Fruit fly (Drosophila melanogaster) whole organism, embryonic: ENCODE results near the gene CG17819.
A peak's percentile ranks its signal among the peaks of the same experiment; 100 is the strongest.

Experiments used
- Antp ChIP-seq: fragments of 200-800 bp; sonication (Bioruptor generic); optimal IDR thresholded peaks from 3 replicates; lab custom pipeline; 2016; ENCODE audit warnings: missing biosample characterization, missing genetic modification characterization
- Bdp1 ChIP-seq: fragments of 200-800 bp; sonication (Bioruptor generic); optimal IDR thresholded peaks from 3 replicates; lab custom pipeline; 2016; ENCODE audit warnings: missing biosample characterization, missing genetic modification characterization
- CG10366 ChIP-seq: fragments of 200-800 bp; sonication (Bioruptor generic); IDR thresholded peaks from 2 replicates; pipeline ENCODE4 v1.3.6; 2022; ENCODE audit warnings: missing biosample characterization, missing genetic modification characterization
- CG10979 ChIP-seq: fragments of 200-800 bp; sonication (Bioruptor generic); optimal IDR thresholded peaks from 2 replicates; lab custom pipeline; 2018; ENCODE audit warnings: missing biosample characterization, mild to moderate bottlenecking, missing genetic modification characterization, moderate library complexity
- CG11560 ChIP-seq: fragments of 200-800 bp; sonication (Bioruptor generic); IDR thresholded peaks from 3 replicates; pipeline ENCODE4 v1.3.6; 2022; ENCODE audit warnings: missing biosample characterization, missing genetic modification characterization
- CG12155 ChIP-seq: fragments of 200-800 bp; sonication (Bioruptor generic); optimal IDR thresholded peaks from 3 replicates; lab custom pipeline; 2016; ENCODE audit warnings: missing biosample characterization, missing genetic modification characterization
- CG1233 ChIP-seq: fragments of 200-800 bp; sonication (Bioruptor generic); optimal IDR thresholded peaks from 4 replicates; lab custom pipeline; 2018; ENCODE audit warnings: missing biosample characterization, mild to moderate bottlenecking, missing genetic modification characterization
- CG12391 ChIP-seq: fragments of 200-800 bp; sonication (Bioruptor generic); optimal IDR thresholded peaks from 3 replicates; lab custom pipeline; 2018; ENCODE audit warnings: missing biosample characterization, mild to moderate bottlenecking, missing genetic modification characterization, moderate library complexity
- CG14860 ChIP-seq: fragments of 200-800 bp; sonication (Bioruptor generic); IDR thresholded peaks from 3 replicates; pipeline ENCODE4 v1.3.6; 2022; ENCODE audit warnings: missing biosample characterization, missing genetic modification characterization; ENCODE audit not compliant: partially characterized antibody
- CG15011 ChIP-seq: fragments of 200-800 bp; sonication (Bioruptor generic); optimal IDR thresholded peaks from 3 replicates; lab custom pipeline; 2018; ENCODE audit warnings: missing biosample characterization, mild to moderate bottlenecking, missing genetic modification characterization
- CG17829 ChIP-seq: fragments of 200-800 bp; optimal IDR thresholded peaks from 2 replicates; lab custom pipeline; 2019; ENCODE audit warnings: missing biosample characterization, mild to moderate bottlenecking, missing genetic modification characterization, moderate library complexity
- CG1792 ChIP-seq: fragments of 200-800 bp; sonication (Bioruptor generic); optimal IDR thresholded peaks from 2 replicates; lab custom pipeline; 2016; ENCODE audit warnings: missing biosample characterization, missing genetic modification characterization
- CG18262 ChIP-seq: fragments of 200-800 bp; optimal IDR thresholded peaks from 3 replicates; lab custom pipeline; 2019; ENCODE audit warnings: missing biosample characterization, mild to moderate bottlenecking, missing genetic modification characterization, moderate library complexity
- CG2116 ChIP-seq: fragments of 200-800 bp; sonication (Bioruptor generic); optimal IDR thresholded peaks from 3 replicates; lab custom pipeline; 2018; ENCODE audit warnings: missing biosample characterization, mild to moderate bottlenecking, missing genetic modification characterization
- CG2120 ChIP-seq: fragments of 200-800 bp; sonication (Bioruptor generic); optimal IDR thresholded peaks from 3 replicates; lab custom pipeline; 2016; ENCODE audit warnings: missing biosample characterization, missing genetic modification characterization
- CG34422 ChIP-seq: fragments of 200-800 bp; sonication (Bioruptor generic); IDR thresholded peaks from 3 replicates; pipeline ENCODE4 v1.3.6; 2022; ENCODE audit warnings: missing biosample characterization, missing genetic modification characterization
- CG4707 ChIP-seq: fragments of 200-800 bp; sonication (Bioruptor generic); optimal IDR thresholded peaks from 2 replicates; lab custom pipeline; 2018; ENCODE audit warnings: missing biosample characterization, mild to moderate bottlenecking, missing genetic modification characterization, moderate library complexity
- CG5245 ChIP-seq: fragments of 200-800 bp; sonication (Bioruptor generic); optimal IDR thresholded peaks from 3 replicates; lab custom pipeline; 2016; ENCODE audit warnings: missing biosample characterization, missing genetic modification characterization
- CG8089 ChIP-seq: fragments of 200-800 bp; sonication (Bioruptor generic); optimal IDR thresholded peaks from 3 replicates; lab custom pipeline; 2016; ENCODE audit warnings: missing biosample characterization, missing genetic modification characterization
- CG8478 ChIP-seq: fragments of >200 bp; optimal IDR thresholded peaks from 2 replicates; lab custom pipeline; 2018
- Dip3 ChIP-seq: fragments of 200-800 bp; sonication (Bioruptor generic); optimal IDR thresholded peaks from 3 replicates; lab custom pipeline; 2016; ENCODE audit warnings: missing biosample characterization, missing genetic modification characterization
- Doc3 ChIP-seq: fragments of 200-800 bp; sonication (Bioruptor generic); IDR thresholded peaks from 3 replicates; pipeline ENCODE4 v1.3.6; 2022; ENCODE audit warnings: missing biosample characterization, missing genetic modification characterization; ENCODE audit not compliant: partially characterized antibody
- Dp ChIP-seq: fragments of 200-800 bp; sonication (Bioruptor generic); optimal IDR thresholded peaks from 2 replicates; lab custom pipeline; 2018; ENCODE audit warnings: missing biosample characterization, mild to moderate bottlenecking, missing genetic modification characterization, moderate library complexity
- Hmx ChIP-seq: fragments of 200-800 bp; sonication (Bioruptor generic); optimal IDR thresholded peaks from 2 replicates; lab custom pipeline; 2016; ENCODE audit warnings: missing biosample characterization, missing genetic modification characterization
- NFAT ChIP-seq: fragments of 200-800 bp; sonication (Bioruptor generic); IDR thresholded peaks from 2 replicates; pipeline ENCODE4 v1.3.6; 2022; ENCODE audit warnings: missing biosample characterization, missing genetic modification characterization
- NK7.1 ChIP-seq: fragments of 200-800 bp; sonication (Bioruptor generic); optimal IDR thresholded peaks from 3 replicates; lab custom pipeline; 2016; ENCODE audit warnings: missing biosample characterization, missing genetic modification characterization
- Neu2 ChIP-seq: fragments of 200-800 bp; sonication (Bioruptor generic); optimal IDR thresholded peaks from 3 replicates; lab custom pipeline; 2016; ENCODE audit warnings: missing biosample characterization, missing genetic modification characterization, borderline replicate concordance
- Nf-YA ChIP-seq: fragments of 200-800 bp; sonication (Bioruptor generic); IDR thresholded peaks from 2 replicates; pipeline ENCODE4 v1.3.6; 2022; ENCODE audit warnings: missing biosample characterization, missing genetic modification characterization
- Opbp ChIP-seq: fragments of 200-800 bp; sonication (Bioruptor generic); IDR thresholded peaks from 3 replicates; pipeline ENCODE4 v1.3.6; 2022; ENCODE audit warnings: missing biosample characterization, missing genetic modification characterization; ENCODE audit not compliant: partially characterized antibody
- Optix ChIP-seq: fragments of 200-800 bp; sonication (Bioruptor generic); IDR thresholded peaks from 3 replicates; pipeline ENCODE4 v1.3.6; 2022; ENCODE audit warnings: missing biosample characterization, missing genetic modification characterization
- PHDP ChIP-seq: fragments of 200-800 bp; sonication (Bioruptor generic); optimal IDR thresholded peaks from 3 replicates; lab custom pipeline; 2018; ENCODE audit warnings: missing biosample characterization, mild to moderate bottlenecking, missing genetic modification characterization, moderate library complexity
- Side ChIP-seq: fragments of 200-800 bp; sonication (Bioruptor generic); optimal IDR thresholded peaks from 2 replicates; lab custom pipeline; 2016; ENCODE audit warnings: missing biosample characterization, missing genetic modification characterization
- Xrp1 ChIP-seq: fragments of 200-800 bp; sonication (Bioruptor generic); IDR thresholded peaks from 2 replicates; pipeline ENCODE4 v1.3.6; 2022; ENCODE audit warnings: missing biosample characterization, missing genetic modification characterization
- abd-A ChIP-seq: fragments of 200-800 bp; sonication (Bioruptor generic); optimal IDR thresholded peaks from 3 replicates; lab custom pipeline; 2019; ENCODE audit warnings: missing biosample characterization, mild to moderate bottlenecking, missing genetic modification characterization, moderate library complexity
- crc ChIP-seq: fragments of 200-800 bp; sonication (Bioruptor generic); optimal IDR thresholded peaks from 2 replicates; lab custom pipeline; 2016; ENCODE audit warnings: missing biosample characterization, missing genetic modification characterization
- da ChIP-seq: fragments of 200-800 bp; sonication (Bioruptor generic); optimal IDR thresholded peaks from 2 replicates; lab custom pipeline; 2016; ENCODE audit warnings: missing biosample characterization, missing genetic modification characterization
- fd64A ChIP-seq: fragments of 200-800 bp; sonication (Bioruptor generic); optimal IDR thresholded peaks from 3 replicates; lab custom pipeline; 2018; ENCODE audit warnings: missing biosample characterization, mild to moderate bottlenecking, missing genetic modification characterization
- gce ChIP-seq: fragments of 200-800 bp; sonication (Bioruptor generic); IDR thresholded peaks from 3 replicates; pipeline ENCODE4 v1.3.6; 2022; ENCODE audit warnings: missing biosample characterization, missing genetic modification characterization
- grau ChIP-seq: fragments of 200-800 bp; optimal IDR thresholded peaks from 3 replicates; lab custom pipeline; 2019; ENCODE audit warnings: missing biosample characterization, mild to moderate bottlenecking, missing genetic modification characterization, moderate library complexity
- gt ChIP-seq: fragments of 200-800 bp; sonication (Bioruptor generic); IDR thresholded peaks from 2 replicates; pipeline ENCODE4 v1.3.6; 2022; ENCODE audit warnings: missing biosample characterization, missing genetic modification characterization
- hb ChIP-seq: fragments of 200-800 bp; sonication (Bioruptor generic); IDR thresholded peaks from 3 replicates; pipeline ENCODE4 v1.3.6; 2022; ENCODE audit warnings: missing biosample characterization, missing genetic modification characterization; ENCODE audit not compliant: partially characterized antibody
- jumu ChIP-seq: fragments of 200-800 bp; sonication (Bioruptor generic); optimal IDR thresholded peaks from 3 replicates; lab custom pipeline; 2016; ENCODE audit warnings: missing biosample characterization, missing genetic modification characterization
- kni ChIP-seq: fragments of 200-800 bp; sonication (Bioruptor generic); optimal IDR thresholded peaks from 3 replicates; lab custom pipeline; 2017; ENCODE audit warnings: mild to moderate bottlenecking, missing biosample characterization, missing genetic modification reagents, missing genetic modification characterization
- mld ChIP-seq: fragments of 200-800 bp; sonication (Bioruptor generic); IDR thresholded peaks from 3 replicates; pipeline ENCODE4 v1.3.6; 2022; ENCODE audit warnings: missing biosample characterization, missing genetic modification characterization; ENCODE audit not compliant: partially characterized antibody
- repo ChIP-seq: fragments of 200-800 bp; sonication (Bioruptor generic); optimal IDR thresholded peaks from 2 replicates; lab custom pipeline; 2016; ENCODE audit warnings: missing biosample characterization, missing genetic modification characterization
- row ChIP-seq: fragments of 200-800 bp; sonication (Bioruptor generic); IDR thresholded peaks from 3 replicates; pipeline ENCODE4 v1.3.6; 2022; ENCODE audit warnings: missing biosample characterization, missing genetic modification characterization
- run ChIP-seq: fragments of 200-800 bp; sonication (Bioruptor generic); optimal IDR thresholded peaks from 3 replicates; lab custom pipeline; 2018; ENCODE audit warnings: missing biosample characterization, mild to moderate bottlenecking, missing genetic modification characterization
- tio ChIP-seq: fragments of 200-800 bp; sonication (Bioruptor generic); optimal IDR thresholded peaks from 2 replicates; lab custom pipeline; 2017; ENCODE audit warnings: missing biosample characterization, missing genetic modification characterization, inconsistent platforms
- tll ChIP-seq, 2 experiments: fragments of 200-800 bp in 1 of 2; fragments of >200 bp in 1 of 2; sonication (Bioruptor generic) in 1 of 2; optimal IDR thresholded peaks; 2 replicates each; lab custom pipeline; 2017 to 2019; ENCODE audit warnings: missing biosample characterization in 2 of 2, missing genetic modification characterization in 2 of 2, mild to moderate bottlenecking in 1 of 2, moderate library complexity in 1 of 2
- trem ChIP-seq: fragments of 200-800 bp; optimal IDR thresholded peaks from 3 replicates; lab custom pipeline; 2019; ENCODE audit warnings: missing biosample characterization, mild to moderate bottlenecking, missing genetic modification characterization, moderate library complexity
- vnd ChIP-seq: fragments of 200-800 bp; sonication (Bioruptor generic); IDR thresholded peaks from 3 replicates; pipeline ENCODE4 v1.3.6; 2022; ENCODE audit warnings: missing biosample characterization, missing genetic modification characterization; ENCODE audit not compliant: partially characterized antibody

CG17819 gene

dm6 chr3R:21887588-21888007 is 2.2 kb upstream of the CG17819 start (continued):
- TF ChIP-seq Dp (GFP tag; lab: Kevin White, UChicago) = no peak
- peak; percentile 31 for TF ChIP-seq CG12391 (tag; lab: Kevin White, UChicago)
- no peak for TF ChIP-seq CG4707 (GFP tag; lab: Kevin White, UChicago)
- TF ChIP-seq CG11560 (tag; lab: Robert Waterston, UW) = no peak
- TF ChIP-seq CG1233 (GFP tag; lab: Kevin White, UChicago) = no peak
- TF ChIP-seq CG8089 = no peak
- peak; percentile 66 for TF ChIP-seq row (GFP tag; lab: Robert Waterston, UW)
- TF ChIP-seq CG2120 (GFP tag; lab: Kevin White, UChicago) = peak; percentile 11
- 0 out of 2 replicates have a peak, but pooled peaks have one; percentile 23 for TF ChIP-seq Nf-YA (GFP tag; lab: Robert Waterston, UW)
- peak; percentile 25 for TF ChIP-seq Antp
- TF ChIP-seq Dip3 (GFP tag; lab: Kevin White, UChicago) = no peak
- TF ChIP-seq kni = no peak
- TF ChIP-seq Neu2 (GFP tag; lab: Kevin White, UChicago) = no peak
- TF ChIP-seq PHDP (tag; lab: Kevin White, UChicago) = no peak
- TF ChIP-seq jumu (GFP tag; lab: Kevin White, UChicago) = no peak
- TF ChIP-seq Doc3 = no peak
- TF ChIP-seq vnd = no peak
- TF ChIP-seq CG1792 (GFP tag; lab: Kevin White, UChicago) = no peak
- no peak for TF ChIP-seq crc (GFP tag; lab: Kevin White, UChicago)
- TF ChIP-seq grau (tag; lab: Kevin White, UChicago) = peak; percentile 84
- TF ChIP-seq mld = no peak
- no peak for TF ChIP-seq Side (GFP tag; lab: Kevin White, UChicago)
- no peak for TF ChIP-seq NK7.1
- no peak for TF ChIP-seq Opbp
- no peak for TF ChIP-seq repo (GFP tag; lab: Kevin White, UChicago)
- TF ChIP-seq CG2116 (GFP tag; lab: Kevin White, UChicago) = no peak
- no peak for TF ChIP-seq Bdp1 (GFP tag; lab: Kevin White, UChicago)
- TF ChIP-seq CG34422 (GFP tag; lab: Robert Waterston, UW) = peak; percentile 33; the same call in 2 of the 3 replicates
- no peak for TF ChIP-seq CG14860 (GFP tag; lab: Robert Waterston, UW)
- TF ChIP-seq Xrp1 (GFP tag; lab: Robert Waterston, UW) = 0 out of 2 replicates have a peak, but pooled peaks have one; percentile 42
- peak; percentile 49 for TF ChIP-seq CG17829 (tag; lab: Kevin White, UChicago)
- TF ChIP-seq CG12155 (GFP tag; lab: Kevin White, UChicago) = peak; percentile 7
- TF ChIP-seq run (tag; lab: Kevin White, UChicago) = no peak
- no peak for TF ChIP-seq fd64A (GFP tag; lab: Kevin White, UChicago)
- no peak for TF ChIP-seq trem
- no peak for TF ChIP-seq tio (GFP tag; lab: Kevin White, UChicago)
- TF ChIP-seq CG18262 (tag; lab: Kevin White, UChicago) = peak; percentile 79
- TF ChIP-seq Hmx (GFP tag; lab: Kevin White, UChicago) = no peak
- TF ChIP-seq CG8478 = no peak
- TF ChIP-seq NFAT = no peak; the same call in 1 of the 2 replicates
- TF ChIP-seq gt (GFP tag; lab: Robert Waterston, UW) = no peak
- no peak for TF ChIP-seq gce
- TF ChIP-seq CG15011 = no peak
- TF ChIP-seq tll (GFP tag; optimal IDR thresholded peaks at IDR 0.05; lab: Kevin White, UChicago) = no peak
- TF ChIP-seq CG10979 (tag; lab: Kevin White, UChicago) = peak; percentile 49
- TF ChIP-seq Optix (GFP tag; lab: Robert Waterston, UW) = no peak
- peak; percentile 19; the same call in 1 of the 2 replicates for TF ChIP-seq CG10366 (GFP tag; lab: Robert Waterston, UW)
- TF ChIP-seq CG5245 (GFP tag; lab: Kevin White, UChicago) = peak; percentile 33
- no peak for TF ChIP-seq abd-A (tag; lab: Kevin White, UChicago)
- no peak for TF ChIP-seq da (GFP tag; lab: Kevin White, UChicago)
- no peak for TF ChIP-seq hb (GFP tag; lab: Robert Waterston, UW)
